Fruit fly (Drosophila melanogaster) whole organism, prepupa: Measurements from ENCODE around the gene Nepl15.

Experiments
- CG11294 ChIP-seq: fragments of 200-800 bp; sonication (Bioruptor generic); IDR thresholded peaks from 2 replicates; pipeline ENCODE4 v1.3.6; 2022; ENCODE audit warnings: missing biosample characterization, missing genetic modification characterization
- CG6163 ChIP-seq: fragments of 200-800 bp; sonication (Bioruptor generic); IDR thresholded peaks from 3 replicates; pipeline ENCODE4 v1.3.6; 2022; ENCODE audit warnings: missing biosample characterization, missing genetic modification characterization
- Eip93F ChIP-seq: fragments of 200-800 bp; sonication (Bioruptor generic); optimal IDR thresholded peaks from 2 replicates; lab custom pipeline; 2016; ENCODE audit warnings: missing biosample characterization, mild to moderate bottlenecking, missing genetic modification characterization
- Gug ChIP-seq: fragments of 200-800 bp; sonication (Bioruptor generic); IDR thresholded peaks from 2 replicates; pipeline ENCODE4 v1.3.6; 2022; ENCODE audit warnings: missing biosample characterization, missing genetic modification characterization
- Lpt ChIP-seq: fragments of 200-800 bp; sonication (Bioruptor generic); optimal IDR thresholded peaks from 3 replicates; lab custom pipeline; 2016; ENCODE audit warnings: missing biosample characterization, missing genetic modification characterization
- pdm3 ChIP-seq: fragments of 200-800 bp; sonication (Bioruptor generic); optimal IDR thresholded peaks from 3 replicates; lab custom pipeline; 2016; ENCODE audit warnings: missing biosample characterization, missing genetic modification characterization
- topi ChIP-seq: fragments of 200-800 bp; sonication (Bioruptor generic); optimal IDR thresholded peaks from 3 replicates; lab custom pipeline; 2016; ENCODE audit warnings: missing biosample characterization, missing genetic modification characterization

DNA sequence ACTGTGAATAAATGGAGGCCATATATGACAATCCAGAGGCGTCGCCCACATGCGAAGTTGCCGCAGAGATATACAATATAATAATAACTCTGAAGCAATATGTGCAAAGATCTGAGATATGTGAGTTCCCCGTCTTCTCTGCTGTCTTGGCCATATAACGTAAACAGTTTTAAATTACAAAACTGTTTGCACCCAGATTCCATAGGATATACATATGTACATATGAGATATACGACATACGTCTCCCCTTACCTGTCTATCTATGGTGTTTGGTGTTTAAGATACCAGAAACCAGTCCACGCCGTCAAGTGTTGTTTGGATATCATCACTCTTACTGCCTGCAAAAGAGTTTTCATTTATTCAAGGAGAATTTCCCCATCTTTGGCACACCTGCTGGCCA is 9.7 kb downstream of the Nepl15 start:
- TF ChIP-seq topi (GFP tag; lab: Kevin White, UChicago) (no peak), pdm3 (GFP tag; lab: Kevin White, UChicago) (no peak), Lpt (no peak), Eip93F (GFP tag; lab: Kevin White, UChicago) (no peak), Gug (GFP tag; lab: Robert Waterston, UW) (no peak), CG11294 (GFP tag; lab: Robert Waterston, UW) (no peak), CG6163 (GFP tag; lab: Robert Waterston, UW) (no peak)
